Worm (Caenorhabditis elegans) whole organism, young adult: ENCODE results near the gene dpf-1.

Source experiments
- D2030.7 ChIP-seq: fragments of 200-800 bp; sonication (Bioruptor generic); IDR thresholded peaks from 2 replicates; pipeline ENCODE4 v1.3.6; 2022; ENCODE audit warnings: missing genetic modification reagents, missing genetic modification characterization, missing compliant biosample characterization
- egl-44 ChIP-seq: fragments of 200-800 bp; sonication (Bioruptor generic); IDR thresholded peaks from 2 replicates; pipeline ENCODE4 v1.3.6; 2022; ENCODE audit warnings: missing genetic modification reagents, missing genetic modification characterization, missing compliant biosample characterization
- unc-62 ChIP-seq: fragments of 150-350 bp; optimal IDR thresholded peaks from 2 replicates; lab custom pipeline; 2014; ENCODE audit warnings: missing biosample characterization, missing genetic modification reagents, missing genetic modification characterization

- TF ChIP-seq unc-62 (no peak), D2030.7 (GFP tag; lab: Robert Waterston, UW) (peak; percentile 75), egl-44 (GFP tag; lab: Robert Waterston, UW) (no peak)
Measured at ce11 chrV:15505068-15505467, 33.9 kb downstream of the dpf-1 start.
